Fruit fly (Drosophila melanogaster) whole organism, embryonic: ENCODE measurements around the gene CG2818.

Experiments
- Atf3 ChIP-seq: fragments of 200-800 bp; sonication (Bioruptor generic); optimal IDR thresholded peaks from 3 replicates; lab custom pipeline; 2016; ENCODE audit warnings: missing biosample characterization, missing genetic modification characterization
- B-H1 ChIP-seq: fragments of 200-800 bp; sonication (Bioruptor generic); IDR thresholded peaks from 3 replicates; pipeline ENCODE4 v1.3.6; 2022; ENCODE audit warnings: missing biosample characterization, missing genetic modification characterization
- BEAF-32 ChIP-seq: fragments of 200-800 bp; sonication (Bioruptor generic); optimal IDR thresholded peaks from 3 replicates; lab custom pipeline; 2017; ENCODE audit warnings: missing biosample characterization, missing genetic modification characterization, mild to moderate bottlenecking, moderate library complexity, missing genetic modification reagents
- CG10366 ChIP-seq: fragments of 200-800 bp; sonication (Bioruptor generic); IDR thresholded peaks from 2 replicates; pipeline ENCODE4 v1.3.6; 2022; ENCODE audit warnings: missing biosample characterization, missing genetic modification characterization
- CG10431 ChIP-seq: fragments of 200-800 bp; sonication (Bioruptor generic); optimal IDR thresholded peaks from 3 replicates; lab custom pipeline; 2018; ENCODE audit warnings: missing biosample characterization, mild to moderate bottlenecking, missing genetic modification characterization
- CG11247 ChIP-seq: fragments of 200-800 bp; sonication (Bioruptor generic); IDR thresholded peaks from 2 replicates; pipeline ENCODE4 v1.3.6; 2022; ENCODE audit warnings: missing biosample characterization, missing genetic modification characterization
- CG11696 ChIP-seq: fragments of 200-800 bp; sonication (Bioruptor generic); IDR thresholded peaks from 2 replicates; pipeline ENCODE4 v1.3.6; 2022; ENCODE audit warnings: missing biosample characterization, missing genetic modification characterization
- CG14050 ChIP-seq: fragments of 200-800 bp; sonication (Bioruptor generic); IDR thresholded peaks from 3 replicates; pipeline ENCODE4 v1.3.6; 2022; ENCODE audit warnings: missing biosample characterization, missing genetic modification characterization
- CG15011 ChIP-seq: fragments of 200-800 bp; sonication (Bioruptor generic); optimal IDR thresholded peaks from 3 replicates; lab custom pipeline; 2018; ENCODE audit warnings: missing biosample characterization, mild to moderate bottlenecking, missing genetic modification characterization
- CG15479 ChIP-seq: fragments of 200-800 bp; sonication (Bioruptor generic); optimal IDR thresholded peaks from 3 replicates; lab custom pipeline; 2019; ENCODE audit warnings: missing biosample characterization, mild to moderate bottlenecking, missing genetic modification characterization, moderate library complexity
- CG15514 ChIP-seq: fragments of 200-800 bp; sonication (Bioruptor generic); optimal IDR thresholded peaks from 3 replicates; lab custom pipeline; 2017; ENCODE audit warnings: missing biosample characterization, missing genetic modification characterization, mild to moderate bottlenecking, moderate library complexity, missing genetic modification reagents
- CG15696 ChIP-seq: fragments of 200-800 bp; sonication (Bioruptor generic); optimal IDR thresholded peaks from 2 replicates; lab custom pipeline; 2019; ENCODE audit warnings: missing biosample characterization, mild to moderate bottlenecking, missing genetic modification characterization, moderate library complexity
- CG16813 ChIP-seq: fragments of 200-800 bp; sonication (Bioruptor generic); IDR thresholded peaks from 3 replicates; pipeline ENCODE4 v1.3.6; 2022; ENCODE audit warnings: missing biosample characterization, missing genetic modification characterization; ENCODE audit not compliant: partially characterized antibody
- CG16863 ChIP-seq: fragments of 200-800 bp; sonication (Bioruptor generic); optimal IDR thresholded peaks from 3 replicates; lab custom pipeline; 2016; ENCODE audit warnings: missing biosample characterization, missing genetic modification characterization
- CG17802 ChIP-seq: fragments of 200-800 bp; sonication (Bioruptor generic); optimal IDR thresholded peaks from 2 replicates; lab custom pipeline; 2018; ENCODE audit warnings: missing biosample characterization, mild to moderate bottlenecking, missing genetic modification characterization, moderate library complexity
- CG1832 ChIP-seq: fragments of 200-800 bp; sonication (Bioruptor generic); optimal IDR thresholded peaks from 2 replicates; lab custom pipeline; 2017; ENCODE audit warnings: missing biosample characterization, mild to moderate bottlenecking, missing genetic modification characterization, inconsistent platforms
- CG32767 ChIP-seq: fragments of 200-800 bp; sonication (Bioruptor generic); IDR thresholded peaks from 2 replicates; pipeline ENCODE4 v1.3.6; 2022; ENCODE audit warnings: missing biosample characterization, missing genetic modification characterization
- CG4404 ChIP-seq: fragments of 200-800 bp; sonication (Bioruptor generic); IDR thresholded peaks from 2 replicates; pipeline ENCODE4 v1.3.6; 2022; ENCODE audit warnings: missing biosample characterization, missing genetic modification characterization
- CG5953 ChIP-seq: fragments of 200-800 bp; sonication (Bioruptor generic); IDR thresholded peaks from 2 replicates; pipeline ENCODE4 v1.3.6; 2022; ENCODE audit warnings: missing biosample characterization, missing genetic modification characterization
- CG6689 ChIP-seq: fragments of 200-800 bp; sonication (Bioruptor generic); IDR thresholded peaks from 2 replicates; pipeline ENCODE4 v1.3.6; 2022; ENCODE audit warnings: missing biosample characterization, missing genetic modification characterization
- CG9817 ChIP-seq: fragments of 200-800 bp; sonication (Bioruptor generic); optimal IDR thresholded peaks from 2 replicates; lab custom pipeline; 2018; ENCODE audit warnings: missing biosample characterization, mild to moderate bottlenecking, missing genetic modification characterization, moderate library complexity
- CG9876 ChIP-seq: fragments of 200-800 bp; sonication (Bioruptor generic); optimal IDR thresholded peaks from 2 replicates; lab custom pipeline; 2016; ENCODE audit warnings: missing biosample characterization, missing genetic modification characterization
- Camta ChIP-seq: fragments of 200-800 bp; sonication (Bioruptor generic); optimal IDR thresholded peaks from 2 replicates; lab custom pipeline; 2016; ENCODE audit warnings: missing biosample characterization, missing genetic modification characterization
- D ChIP-seq, 2 experiments: fragments of 200-800 bp in 1 of 2; fragments of >200 bp in 1 of 2; sonication (Bioruptor generic) in 1 of 2; optimal IDR thresholded peaks; 2 replicates in 1 of 2; 3 replicates in 1 of 2; lab custom pipeline; 2017; ENCODE audit warnings: mild to moderate bottlenecking in 1 of 2, missing biosample characterization in 1 of 2, missing genetic modification characterization in 1 of 2, missing genetic modification reagents in 1 of 2
- Hmx ChIP-seq: fragments of 200-800 bp; sonication (Bioruptor generic); optimal IDR thresholded peaks from 2 replicates; lab custom pipeline; 2016; ENCODE audit warnings: missing biosample characterization, missing genetic modification characterization
- Hr3 ChIP-seq: fragments of 200-800 bp; sonication (Bioruptor generic); optimal IDR thresholded peaks from 3 replicates; lab custom pipeline; 2016; ENCODE audit warnings: missing biosample characterization, missing genetic modification characterization
- Hr39 ChIP-seq: fragments of >200 bp; optimal IDR thresholded peaks from 2 replicates; lab custom pipeline; 2017
- Kr ChIP-seq: fragments of 200-800 bp; sonication (Bioruptor generic); optimal IDR thresholded peaks from 2 replicates; lab custom pipeline; 2017; ENCODE audit warnings: missing biosample characterization, mild to moderate bottlenecking, missing genetic modification characterization
- Mad ChIP-seq: fragments of 200-800 bp; sonication (Bioruptor generic); optimal IDR thresholded peaks from 2 replicates; lab custom pipeline; 2016; ENCODE audit warnings: missing biosample characterization, missing genetic modification characterization
- NC2β ChIP-seq: fragments of 200-800 bp; sonication (Bioruptor generic); optimal IDR thresholded peaks from 2 replicates; lab custom pipeline; 2016; ENCODE audit warnings: missing biosample characterization, missing genetic modification characterization
- PHDP ChIP-seq: fragments of 200-800 bp; sonication (Bioruptor generic); optimal IDR thresholded peaks from 3 replicates; lab custom pipeline; 2018; ENCODE audit warnings: missing biosample characterization, mild to moderate bottlenecking, missing genetic modification characterization, moderate library complexity
- Pdp1 ChIP-seq, 2 experiments: fragments of 200-800 bp; sonication (Bioruptor generic); optimal IDR thresholded peaks; 3 replicates each; lab custom pipeline; 2016; ENCODE audit warnings: missing biosample characterization in 2 of 2, missing genetic modification characterization in 2 of 2, mild to moderate bottlenecking in 1 of 2, moderate library complexity in 1 of 2
- Sry-β ChIP-seq: fragments of 200-800 bp; sonication (Bioruptor generic); optimal IDR thresholded peaks from 2 replicates; lab custom pipeline; 2018; ENCODE audit warnings: missing biosample characterization, mild to moderate bottlenecking, missing genetic modification characterization, moderate library complexity
- ara ChIP-seq: fragments of 200-800 bp; sonication (Bioruptor generic); IDR thresholded peaks from 2 replicates; pipeline ENCODE4 v1.3.6; 2022; ENCODE audit warnings: missing biosample characterization, missing genetic modification characterization
- az2 ChIP-seq: fragments of 200-800 bp; sonication (Bioruptor generic); optimal IDR thresholded peaks from 3 replicates; lab custom pipeline; 2016; ENCODE audit warnings: missing biosample characterization, missing genetic modification characterization
- bigmax ChIP-seq: fragments of 200-800 bp; sonication (Bioruptor generic); optimal IDR thresholded peaks from 2 replicates; lab custom pipeline; 2018; ENCODE audit warnings: missing biosample characterization, mild to moderate bottlenecking, missing genetic modification characterization
- bsh ChIP-seq, 2 experiments: fragments of 200-800 bp; sonication (Bioruptor generic); optimal IDR thresholded peaks; 2 replicates each; lab custom pipeline; 2017 to 2018; ENCODE audit warnings: mild to moderate bottlenecking in 2 of 2, missing biosample characterization in 2 of 2, missing genetic modification characterization in 2 of 2, moderate library complexity in 1 of 2
- chm ChIP-seq: fragments of 200-800 bp; sonication (Bioruptor generic); IDR thresholded peaks from 2 replicates; pipeline ENCODE4 v1.3.6; 2022; ENCODE audit warnings: missing biosample characterization, missing genetic modification characterization
- ci ChIP-seq: fragments of 200-800 bp; sonication (Bioruptor generic); IDR thresholded peaks from 3 replicates; pipeline ENCODE4 v1.3.6; 2022; ENCODE audit warnings: missing biosample characterization, missing genetic modification characterization
- corto ChIP-seq: fragments of 200-800 bp; sonication (Bioruptor generic); optimal IDR thresholded peaks from 2 replicates; lab custom pipeline; 2016; ENCODE audit warnings: missing biosample characterization, mild to moderate bottlenecking, missing genetic modification characterization, moderate library complexity
- dan ChIP-seq: fragments of 200-800 bp; sonication (Bioruptor generic); IDR thresholded peaks from 2 replicates; pipeline ENCODE4 v1.3.6; 2022; ENCODE audit warnings: missing biosample characterization, missing genetic modification characterization
- fru ChIP-seq: fragments of >200 bp; optimal IDR thresholded peaks from 2 replicates; lab custom pipeline; 2017
- gcm ChIP-seq: fragments of 200-800 bp; sonication (Bioruptor generic); optimal IDR thresholded peaks from 2 replicates; lab custom pipeline; 2019; ENCODE audit warnings: missing biosample characterization, mild to moderate bottlenecking, missing genetic modification characterization, moderate library complexity
- h ChIP-seq: fragments of >200 bp; optimal IDR thresholded peaks from 2 replicates; lab custom pipeline; 2017
- hth ChIP-seq: fragments of >200 bp; optimal IDR thresholded peaks from 2 replicates; lab custom pipeline; 2017; ENCODE audit warnings: inconsistent platforms
- insv ChIP-seq, 2 experiments: fragments of 200-800 bp; sonication (Bioruptor generic); optimal IDR thresholded peaks; 3 replicates each; lab custom pipeline; 2016 to 2018; ENCODE audit warnings: missing biosample characterization in 2 of 2, missing genetic modification characterization in 2 of 2
- klu ChIP-seq: fragments of 200-800 bp; sonication (Bioruptor generic); IDR thresholded peaks from 2 replicates; pipeline ENCODE4 v1.3.6; 2022; ENCODE audit warnings: missing biosample characterization, missing genetic modification characterization
- mam ChIP-seq: fragments of 200-800 bp; sonication (Bioruptor generic); optimal IDR thresholded peaks from 3 replicates; lab custom pipeline; 2016; ENCODE audit warnings: missing biosample characterization, missing genetic modification characterization
- pho ChIP-seq: fragments of 200-800 bp; sonication (Bioruptor generic); optimal IDR thresholded peaks from 2 replicates; lab custom pipeline; 2016; ENCODE audit warnings: missing biosample characterization, missing genetic modification characterization
- phol ChIP-seq: fragments of 200-800 bp; sonication (Bioruptor generic); optimal IDR thresholded peaks from 3 replicates; lab custom pipeline; 2018; ENCODE audit warnings: missing biosample characterization, mild to moderate bottlenecking, missing genetic modification characterization, moderate library complexity
- sob ChIP-seq: fragments of 200-800 bp; sonication (Bioruptor generic); IDR thresholded peaks from 2 replicates; pipeline ENCODE4 v1.3.6; 2022; ENCODE audit warnings: missing biosample characterization, missing genetic modification characterization
- sr ChIP-seq: fragments of 200-800 bp; sonication (Bioruptor generic); IDR thresholded peaks from 3 replicates; pipeline ENCODE4 v1.3.6; 2022; ENCODE audit warnings: missing biosample characterization, missing genetic modification characterization

The CG2818 gene

dm6 chr2L:3703260-3703659 lies 9.9 kb upstream of the CG2818 start, which contains the start of gene CG2816 (continued):
- TF ChIP-seq CG16813 = no peak
- no peak for TF ChIP-seq CG1832 (GFP tag; lab: Kevin White, UChicago)
- no peak for TF ChIP-seq CG15696 (tag; lab: Kevin White, UChicago)
- peak; percentile 96 for TF ChIP-seq mam (GFP tag; lab: Kevin White, UChicago)
- TF ChIP-seq corto (GFP tag; lab: Kevin White, UChicago) = peak; percentile 34
- peak; percentile 38 for TF ChIP-seq CG15514 (GFP tag; lab: Kevin White, UChicago)
- TF ChIP-seq Hr3 (GFP tag; lab: Kevin White, UChicago) = peak; percentile 52
- no peak for TF ChIP-seq BEAF-32
- no peak for TF ChIP-seq CG5953 (GFP tag; lab: Robert Waterston, UW)
- TF ChIP-seq sob (GFP tag; lab: Robert Waterston, UW) = peak; percentile 93
- 0 out of 2 replicates have a peak, but pooled peaks have one; percentile 27 for TF ChIP-seq ara (GFP tag; lab: Robert Waterston, UW)
- peak; percentile 75 for TF ChIP-seq CG9876 (GFP tag; lab: Kevin White, UChicago)
- peak; percentile 91 for TF ChIP-seq CG9817 (tag; lab: Kevin White, UChicago)
- peak; percentile 11 for TF ChIP-seq Mad (GFP tag; lab: Kevin White, UChicago)
- TF ChIP-seq PHDP (tag; lab: Kevin White, UChicago) = peak; percentile 74
- peak; percentile 83 for TF ChIP-seq klu
- TF ChIP-seq ci (GFP tag; lab: Robert Waterston, UW) = no peak
- TF ChIP-seq pho (GFP tag; lab: Kevin White, UChicago) = peak; percentile 88
- TF ChIP-seq CG6689 (GFP tag; lab: Robert Waterston, UW) = 0 out of 2 replicates have a peak, but pooled peaks have one; percentile 35
- TF ChIP-seq Camta = peak; percentile 70
- TF ChIP-seq CG17802 (tag; lab: Kevin White, UChicago) = no peak
- TF ChIP-seq Sry-β (GFP tag; lab: Kevin White, UChicago) = no peak
- no peak for TF ChIP-seq Hmx (GFP tag; lab: Kevin White, UChicago)
- no peak for TF ChIP-seq phol (tag; lab: Kevin White, UChicago)
- TF ChIP-seq bsh (GFP tag; optimal IDR thresholded peaks at IDR 0.05; lab: Kevin White, UChicago) = no peak
- TF ChIP-seq CG14050 (GFP tag; lab: Robert Waterston, UW) = peak; percentile 24; the same call in 1 of the 3 replicates
- no peak for TF ChIP-seq Kr (GFP tag; lab: Kevin White, UChicago)
- TF ChIP-seq CG16863 = peak; percentile 50
- no peak for TF ChIP-seq NC2β
- peak; percentile 49; the same call in 1 of the 2 replicates for TF ChIP-seq CG10366
- no peak for TF ChIP-seq h (lab: Kevin White, UChicago)
- no peak for TF ChIP-seq chm
- no peak for TF ChIP-seq gcm (GFP tag; lab: Kevin White, UChicago)
- no peak for TF ChIP-seq CG10431 (GFP tag; lab: Kevin White, UChicago)
- TF ChIP-seq insv (GFP tag; optimal IDR thresholded peaks at IDR 0.05; lab: Kevin White, UChicago) = no peak
- no peak for TF ChIP-seq hth
- no peak for TF ChIP-seq D (optimal IDR thresholded peaks at IDR 0.05; lab: Kevin White, UChicago)
- no peak for TF ChIP-seq D (GFP tag; optimal IDR thresholded peaks at IDR 0.05; lab: Kevin White, UChicago)
- TF ChIP-seq CG15011 (GFP tag; lab: Kevin White, UChicago) = no peak
- no peak for TF ChIP-seq B-H1 (GFP tag; lab: Robert Waterston, UW)
- no peak for TF ChIP-seq Hr39
- no peak for TF ChIP-seq fru (lab: Kevin White, UChicago)
- TF ChIP-seq bigmax (GFP tag; lab: Kevin White, UChicago) = no peak
- peak; percentile 89 for TF ChIP-seq CG11247 (GFP tag; lab: Robert Waterston, UW)
- no peak for TF ChIP-seq CG4404
- no peak for TF ChIP-seq CG15479 (GFP tag; lab: Kevin White, UChicago)
- peak; percentile 40 for TF ChIP-seq az2 (GFP tag; lab: Kevin White, UChicago)
- no peak for TF ChIP-seq CG11696 (GFP tag; lab: Robert Waterston, UW)
- 0 out of 2 replicates have a peak, but pooled peaks have one; percentile 14 for TF ChIP-seq CG32767 (GFP tag; lab: Robert Waterston, UW)
- peak in 1 of 2 experiments; percentile 56 for TF ChIP-seq Pdp1 (GFP tag; optimal IDR thresholded peaks at IDR 0.05; lab: Kevin White, UChicago)
- TF ChIP-seq Atf3 (GFP tag; lab: Kevin White, UChicago) = peak; percentile 26
- TF ChIP-seq sr (GFP tag; lab: Robert Waterston, UW) = no peak
- TF ChIP-seq dan (GFP tag; lab: Robert Waterston, UW) = no peak
